Fruit fly (Drosophila melanogaster): ENCODE data around the gene Sfp36F.

The Sfp36F gene

dm6 chr2L:18305057-18305829 is 12.9 kb downstream of the Sfp36F start (continued):
- TF ChIP-seq unc-4 (GFP tag; IDR thresholded peaks at IDR 0.05; ENCODE audit: partially characterized antibody) (no peak), Atf6 (GFP tag; IDR thresholded peaks at IDR 0.05) (no peak), CG15479 (GFP tag; optimal IDR thresholded peaks at IDR 0.05) (peak; percentile 67), gce (GFP tag; IDR thresholded peaks at IDR 0.05) (no peak), Chrac-16 (GFP tag; optimal IDR thresholded peaks at IDR 0.05) (peak; percentile 32), zen (tag; optimal IDR thresholded peaks at IDR 0.05) (peak; percentile 91), CG10431 (GFP tag; optimal IDR thresholded peaks at IDR 0.05) (peak; percentile 18), Rfx (GFP tag; IDR thresholded peaks at IDR 0.05) (no peak), CG11504 (tag; optimal IDR thresholded peaks at IDR 0.05) (peak; percentile 34), peb (GFP tag; IDR thresholded peaks at IDR 0.05) (no peak), Abd-B (GFP tag; optimal IDR thresholded peaks at IDR 0.05) (peak; percentile 48), crc (GFP tag; optimal IDR thresholded peaks at IDR 0.05) (no peak), CG5245 (GFP tag; optimal IDR thresholded peaks at IDR 0.05) (no peak), CG10565 (GFP tag; optimal IDR thresholded peaks at IDR 0.05) (no peak), Dref (GFP tag; IDR thresholded peaks at IDR 0.05) (no peak), grau (tag; optimal IDR thresholded peaks at IDR 0.05) (peak; percentile 65), Hr3 (GFP tag; optimal IDR thresholded peaks at IDR 0.05) (peak; percentile 60), zfh2 (GFP tag; optimal IDR thresholded peaks at IDR 0.05) (no peak), CG17186 (GFP tag; optimal IDR thresholded peaks at IDR 0.05) (no peak), Optix (GFP tag; IDR thresholded peaks at IDR 0.05) (no peak), MESR4 (GFP tag; optimal IDR thresholded peaks at IDR 0.05) (no peak), CG3407 (GFP tag; optimal IDR thresholded peaks at IDR 0.05) (peak; percentile 48), CkIIα-i1 (GFP tag; IDR thresholded peaks at IDR 0.05) (no peak), D (optimal IDR thresholded peaks at IDR 0.05) (no peak), D (GFP tag; optimal IDR thresholded peaks at IDR 0.05) (peak; percentile 80), pros (GFP tag; optimal IDR thresholded peaks at IDR 0.05) (peak; percentile 93), HmgD (GFP tag; optimal IDR thresholded peaks at IDR 0.05) (no peak), gsb (GFP tag; IDR thresholded peaks at IDR 0.05) (no peak), sens (GFP tag) (peak; percentile 81), Hey (tag; optimal IDR thresholded peaks at IDR 0.05) (no peak), H15 (GFP tag; IDR thresholded peaks at IDR 0.05) (no peak), CG7745 (tag; optimal IDR thresholded peaks at IDR 0.05) (no peak), ham (GFP tag; IDR thresholded peaks at IDR 0.05) (no peak), salm (tag; optimal IDR thresholded peaks at IDR 0.05) (peak; percentile 27), hth (optimal IDR thresholded peaks at IDR 0.05) (peak; percentile 72), CG1233 (GFP tag; optimal IDR thresholded peaks at IDR 0.05) (peak; percentile 71), nerfin-1 (tag; optimal IDR thresholded peaks at IDR 0.05) (peak; percentile 72), CG12659 (GFP tag; optimal IDR thresholded peaks at IDR 0.05) (peak; percentile 36), tgo (GFP tag; IDR thresholded peaks at IDR 0.05) (peak; percentile 37; the same call in 1 of the 3 replicates), CG7786 (GFP tag; optimal IDR thresholded peaks at IDR 0.05) (no peak), ttk (GFP tag; IDR thresholded peaks at IDR 0.05) (no peak), CG14667 (GFP tag; IDR thresholded peaks at IDR 0.05) (peak; percentile 33; the same call in 1 of the 2 replicates), CG32772 (GFP tag; IDR thresholded peaks at IDR 0.05) (peak; percentile 36; the same call in 1 of the 2 replicates), org-1 (GFP tag; optimal IDR thresholded peaks at IDR 0.05) (peak; percentile 9), ranshi (GFP tag; IDR thresholded peaks at IDR 0.05) (no peak), Asciz (GFP tag; optimal IDR thresholded peaks at IDR 0.05) (peak; percentile 48), CG9727 (GFP tag; optimal IDR thresholded peaks at IDR 0.05) (peak; percentile 87), Sox100B (GFP tag; optimal IDR thresholded peaks at IDR 0.05) (peak; percentile 81), mirr (GFP tag; optimal IDR thresholded peaks at IDR 0.05) (no peak), Meics (GFP tag; optimal IDR thresholded peaks at IDR 0.05) (peak; percentile 27), PHDP (tag; optimal IDR thresholded peaks at IDR 0.05) (peak; percentile 62)
